Fruit fly (Drosophila melanogaster) whole organism: ENCODE measurements around the gene CG13895.

Source experiments
- CG8478 ChIP-seq: fragments of >200 bp; optimal IDR thresholded peaks from 2 replicates; lab custom pipeline; 2018; ENCODE audit warnings: inconsistent platforms
- psq ChIP-seq: fragments of >200 bp; optimal IDR thresholded peaks from 2 replicates; lab custom pipeline; 2017
- usp ChIP-seq: fragments of >200 bp; optimal IDR thresholded peaks from 2 replicates; lab custom pipeline; 2017; ENCODE audit warnings: missing biosample characterization, missing genetic modification characterization, mixed read lengths

- no peak for TF ChIP-seq usp (GFP tag; lab: Kevin White, UChicago)
- no peak for TF ChIP-seq psq (lab: Kevin White, UChicago)
- TF ChIP-seq CG8478 (lab: Kevin White, UChicago): no peak
These were observed 42.7 kb upstream of the CG13895 start for dm6 chr3L:750614-751293.
